Fruit fly (Drosophila melanogaster) whole organism, embryonic: ENCODE data around the gene Atat.

Experiments
- Ada2b ChIP-seq: fragments of 200-800 bp; sonication (Bioruptor generic); IDR thresholded peaks from 2 replicates; pipeline ENCODE4 v1.3.6; 2022; ENCODE audit warnings: missing biosample characterization, missing genetic modification characterization
- Bgb ChIP-seq: fragments of 200-800 bp; sonication (Bioruptor generic); IDR thresholded peaks from 2 replicates; pipeline ENCODE4 v1.3.6; 2022; ENCODE audit warnings: missing biosample characterization, missing genetic modification characterization; ENCODE audit not compliant: partially characterized antibody
- CG10209 ChIP-seq: fragments of 200-800 bp; sonication (Bioruptor generic); optimal IDR thresholded peaks from 3 replicates; lab custom pipeline; 2017; ENCODE audit warnings: missing biosample characterization, mild to moderate bottlenecking, missing genetic modification characterization, missing genetic modification reagents
- CG10654 ChIP-seq: fragments of 200-800 bp; sonication (Bioruptor generic); optimal IDR thresholded peaks from 2 replicates; lab custom pipeline; 2016; ENCODE audit warnings: missing biosample characterization, missing genetic modification characterization
- CG13624 ChIP-seq: fragments of 200-800 bp; sonication (Bioruptor generic); optimal IDR thresholded peaks from 2 replicates; lab custom pipeline; 2016; ENCODE audit warnings: missing biosample characterization, missing genetic modification characterization
- CG1647 ChIP-seq: fragments of 200-800 bp; sonication (Bioruptor generic); optimal IDR thresholded peaks from 3 replicates; lab custom pipeline; 2016; ENCODE audit warnings: missing biosample characterization, missing genetic modification characterization
- CG17912 ChIP-seq: fragments of 200-800 bp; sonication (Bioruptor generic); optimal IDR thresholded peaks from 2 replicates; lab custom pipeline; 2018; ENCODE audit warnings: missing biosample characterization, mild to moderate bottlenecking, missing genetic modification characterization
- CG18262 ChIP-seq: fragments of 200-800 bp; optimal IDR thresholded peaks from 3 replicates; lab custom pipeline; 2019; ENCODE audit warnings: missing biosample characterization, mild to moderate bottlenecking, missing genetic modification characterization, moderate library complexity
- CG31365 ChIP-seq: fragments of 200-800 bp; sonication (Bioruptor generic); optimal IDR thresholded peaks from 2 replicates; lab custom pipeline; 2018; ENCODE audit warnings: missing biosample characterization, mild to moderate bottlenecking, missing genetic modification characterization
- CG32532 ChIP-seq: fragments of 200-800 bp; sonication (Bioruptor generic); IDR thresholded peaks from 2 replicates; pipeline ENCODE4 v1.3.6; 2022; ENCODE audit warnings: missing biosample characterization, missing genetic modification characterization
- CG3281 ChIP-seq: fragments of 200-800 bp; sonication (Bioruptor generic); optimal IDR thresholded peaks from 3 replicates; lab custom pipeline; 2017; ENCODE audit warnings: missing biosample characterization, mild to moderate bottlenecking, missing genetic modification characterization
- CG33213 ChIP-seq: fragments of 200-800 bp; sonication (Bioruptor generic); optimal IDR thresholded peaks from 3 replicates; lab custom pipeline; 2016; ENCODE audit warnings: missing biosample characterization, missing genetic modification characterization
- CG5245 ChIP-seq: fragments of 200-800 bp; sonication (Bioruptor generic); optimal IDR thresholded peaks from 3 replicates; lab custom pipeline; 2016; ENCODE audit warnings: missing biosample characterization, missing genetic modification characterization
- CG6765 ChIP-seq: fragments of 200-800 bp; sonication (Bioruptor generic); optimal IDR thresholded peaks from 3 replicates; lab custom pipeline; 2017; ENCODE audit warnings: missing biosample characterization, mild to moderate bottlenecking, missing genetic modification characterization
- CG9932 ChIP-seq: fragments of 200-800 bp; sonication (Bioruptor generic); IDR thresholded peaks from 2 replicates; pipeline ENCODE4 v1.3.6; 2022; ENCODE audit warnings: missing biosample characterization, missing genetic modification characterization
- Elba2 ChIP-seq: fragments of 200-800 bp; sonication (Bioruptor generic); optimal IDR thresholded peaks from 3 replicates; lab custom pipeline; 2016; ENCODE audit warnings: missing biosample characterization, missing genetic modification characterization
- HLH4C ChIP-seq: fragments of 200-800 bp; sonication (Bioruptor generic); IDR thresholded peaks from 3 replicates; pipeline ENCODE4 v1.3.6; 2022; ENCODE audit warnings: missing biosample characterization, missing genetic modification characterization; ENCODE audit not compliant: partially characterized antibody
- HLH54F ChIP-seq: fragments of 200-800 bp; sonication (Bioruptor generic); optimal IDR thresholded peaks from 3 replicates; lab custom pipeline; 2016; ENCODE audit warnings: missing biosample characterization, missing genetic modification characterization
- Lpt ChIP-seq: fragments of >200 bp; optimal IDR thresholded peaks from 2 replicates; lab custom pipeline; 2018; ENCODE audit warnings: missing biosample characterization, missing genetic modification characterization
- Med ChIP-seq: fragments of 200-800 bp; sonication (Bioruptor generic); peaks from one replicate; lab custom pipeline; 2016; ENCODE audit warnings: missing biosample characterization, missing genetic modification characterization, mild to moderate bottlenecking, inconsistent platforms, moderate library complexity
- Meics ChIP-seq: fragments of 200-800 bp; sonication (Bioruptor generic); optimal IDR thresholded peaks from 2 replicates; lab custom pipeline; 2017; ENCODE audit warnings: missing biosample characterization, mild to moderate bottlenecking, missing genetic modification characterization
- NC2α ChIP-seq: fragments of 200-800 bp; sonication (Bioruptor generic); optimal IDR thresholded peaks from 2 replicates; lab custom pipeline; 2016; ENCODE audit warnings: missing biosample characterization, missing genetic modification characterization
- Nf-YA ChIP-seq: fragments of 200-800 bp; sonication (Bioruptor generic); IDR thresholded peaks from 2 replicates; pipeline ENCODE4 v1.3.6; 2022; ENCODE audit warnings: missing biosample characterization, missing genetic modification characterization
- Ravus ChIP-seq: fragments of 200-800 bp; sonication (Bioruptor generic); IDR thresholded peaks from 2 replicates; pipeline ENCODE4 v1.3.6; 2022; ENCODE audit warnings: missing biosample characterization, missing genetic modification characterization
- Six4 ChIP-seq: fragments of 200-800 bp; sonication (Bioruptor generic); optimal IDR thresholded peaks from 2 replicates; lab custom pipeline; 2016; ENCODE audit warnings: missing biosample characterization, missing genetic modification characterization
- Sry-β ChIP-seq: fragments of 200-800 bp; sonication (Bioruptor generic); optimal IDR thresholded peaks from 2 replicates; lab custom pipeline; 2018; ENCODE audit warnings: missing biosample characterization, mild to moderate bottlenecking, missing genetic modification characterization, moderate library complexity
- Ssrp ChIP-seq: fragments of 200-800 bp; sonication (Bioruptor generic); optimal IDR thresholded peaks from 2 replicates; lab custom pipeline; 2018; ENCODE audit warnings: missing biosample characterization, mild to moderate bottlenecking, missing genetic modification characterization, moderate library complexity
- Xbp1 ChIP-seq: fragments of 200-800 bp; sonication (Bioruptor generic); optimal IDR thresholded peaks from 3 replicates; lab custom pipeline; 2016; ENCODE audit warnings: missing biosample characterization, mild to moderate bottlenecking, missing genetic modification characterization
- amos ChIP-seq: fragments of 200-800 bp; sonication (Bioruptor generic); IDR thresholded peaks from 2 replicates; pipeline ENCODE4 v1.3.6; 2022; ENCODE audit warnings: missing biosample characterization, missing genetic modification characterization; ENCODE audit not compliant: partially characterized antibody
- bbx ChIP-seq: fragments of 200-800 bp; sonication (Bioruptor generic); IDR thresholded peaks from 2 replicates; pipeline ENCODE4 v1.3.6; 2022; ENCODE audit warnings: missing biosample characterization, missing genetic modification characterization; ENCODE audit not compliant: partially characterized antibody
- btn ChIP-seq: fragments of 200-800 bp; sonication (Bioruptor generic); optimal IDR thresholded peaks from 2 replicates; lab custom pipeline; 2016; ENCODE audit warnings: missing biosample characterization, missing genetic modification characterization
- da ChIP-seq: fragments of 200-800 bp; sonication (Bioruptor generic); optimal IDR thresholded peaks from 2 replicates; lab custom pipeline; 2016; ENCODE audit warnings: missing biosample characterization, missing genetic modification characterization
- disco-r ChIP-seq: fragments of 200-800 bp; sonication (Bioruptor generic); optimal IDR thresholded peaks from 2 replicates; lab custom pipeline; 2016; ENCODE audit warnings: missing biosample characterization, missing genetic modification characterization
- gce ChIP-seq: fragments of 200-800 bp; sonication (Bioruptor generic); IDR thresholded peaks from 3 replicates; pipeline ENCODE4 v1.3.6; 2022; ENCODE audit warnings: missing biosample characterization, missing genetic modification characterization
- gem ChIP-seq: fragments of 200-800 bp; sonication (Bioruptor generic); optimal IDR thresholded peaks from 2 replicates; lab custom pipeline; 2019; ENCODE audit warnings: missing biosample characterization, mild to moderate bottlenecking, missing genetic modification characterization, moderate library complexity
- gfzf ChIP-seq: fragments of 200-800 bp; sonication (Bioruptor generic); optimal IDR thresholded peaks from 2 replicates; lab custom pipeline; 2016; ENCODE audit warnings: missing biosample characterization, mild to moderate bottlenecking, missing genetic modification characterization, moderate library complexity
- her ChIP-seq: fragments of 200-800 bp; sonication (Bioruptor generic); optimal IDR thresholded peaks from 2 replicates; lab custom pipeline; 2016; ENCODE audit warnings: missing biosample characterization, missing genetic modification characterization
- ind ChIP-seq: fragments of 200-800 bp; sonication (Bioruptor generic); optimal IDR thresholded peaks from 3 replicates; lab custom pipeline; 2016; ENCODE audit warnings: missing biosample characterization, missing genetic modification characterization
- inv ChIP-seq: fragments of 200-800 bp; sonication (Bioruptor generic); IDR thresholded peaks from 2 replicates; pipeline ENCODE4 v1.3.6; 2022; ENCODE audit warnings: missing biosample characterization, missing genetic modification characterization; ENCODE audit not compliant: partially characterized antibody
- ken ChIP-seq: fragments of 200-800 bp; sonication (Bioruptor generic); IDR thresholded peaks from 3 replicates; pipeline ENCODE4 v1.3.6; 2022; ENCODE audit warnings: missing biosample characterization, missing genetic modification characterization
- luna ChIP-seq: fragments of 200-800 bp; sonication (Bioruptor generic); optimal IDR thresholded peaks from 2 replicates; lab custom pipeline; 2016; ENCODE audit warnings: missing biosample characterization, missing genetic modification characterization
- mam ChIP-seq: fragments of 200-800 bp; sonication (Bioruptor generic); optimal IDR thresholded peaks from 3 replicates; lab custom pipeline; 2016; ENCODE audit warnings: missing biosample characterization, missing genetic modification characterization
- mirr ChIP-seq: fragments of 200-800 bp; sonication (Bioruptor generic); optimal IDR thresholded peaks from 3 replicates; lab custom pipeline; 2018; ENCODE audit warnings: missing biosample characterization, mild to moderate bottlenecking, missing genetic modification characterization
- nmo ChIP-seq: fragments of 200-800 bp; sonication (Bioruptor generic); optimal IDR thresholded peaks from 2 replicates; lab custom pipeline; 2018; ENCODE audit warnings: missing biosample characterization, mild to moderate bottlenecking, missing genetic modification characterization, moderate library complexity
- peb ChIP-seq: fragments of 200-800 bp; sonication (Bioruptor generic); IDR thresholded peaks from 2 replicates; pipeline ENCODE4 v1.3.6; 2022; ENCODE audit warnings: missing biosample characterization, missing genetic modification characterization
- repo ChIP-seq: fragments of 200-800 bp; sonication (Bioruptor generic); optimal IDR thresholded peaks from 2 replicates; lab custom pipeline; 2016; ENCODE audit warnings: missing biosample characterization, missing genetic modification characterization
- schlank ChIP-seq: fragments of 200-800 bp; sonication (Bioruptor generic); optimal IDR thresholded peaks from 2 replicates; lab custom pipeline; 2018; ENCODE audit warnings: missing biosample characterization, mild to moderate bottlenecking, missing genetic modification characterization
- sens-2 ChIP-seq: fragments of 200-800 bp; sonication (Bioruptor generic); IDR thresholded peaks from 2 replicates; pipeline ENCODE4 v1.3.6; 2022; ENCODE audit warnings: missing biosample characterization, missing genetic modification characterization
- ssp ChIP-seq: fragments of 200-800 bp; sonication (Bioruptor generic); IDR thresholded peaks from 2 replicates; pipeline ENCODE4 v1.3.6; 2022; ENCODE audit warnings: missing biosample characterization, missing genetic modification characterization
- sug ChIP-seq: fragments of 200-800 bp; optimal IDR thresholded peaks from 2 replicates; lab custom pipeline; 2019; ENCODE audit warnings: missing biosample characterization, mild to moderate bottlenecking, missing genetic modification characterization, moderate library complexity
- tin ChIP-seq: fragments of 200-800 bp; sonication (Bioruptor generic); optimal IDR thresholded peaks from 3 replicates; lab custom pipeline; 2016; ENCODE audit warnings: missing biosample characterization, missing genetic modification characterization

Atat gene

DNA sequence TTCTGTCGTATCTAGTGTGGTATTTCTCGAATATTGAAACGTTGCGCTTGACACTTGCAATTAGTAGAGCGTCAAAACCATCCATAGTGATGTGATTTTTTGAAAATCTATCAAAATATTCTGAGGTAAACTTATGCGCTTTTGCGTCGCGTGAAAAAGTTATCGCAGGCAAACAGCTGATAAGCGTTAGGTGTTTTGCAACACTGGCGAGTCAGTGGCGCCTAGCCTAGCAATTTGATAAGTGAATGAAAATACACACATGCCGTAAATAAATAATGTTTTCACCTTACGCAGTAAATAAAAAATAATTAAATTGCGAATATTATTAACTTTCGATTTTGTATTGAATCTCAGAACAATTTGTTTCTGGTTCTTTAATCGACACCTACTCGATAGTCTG is 8.8 kb upstream of the Atat start, which contains the start of gene CG42526 (continued):
- peak; percentile 12 for TF ChIP-seq CG33213 (GFP tag; lab: Kevin White, UChicago)
- TF ChIP-seq CG3281 (GFP tag; lab: Kevin White, UChicago), result no peak
- TF ChIP-seq tin (GFP tag; lab: Kevin White, UChicago), result peak; percentile 7
- TF ChIP-seq mirr (GFP tag; lab: Kevin White, UChicago), result no peak
- no peak for TF ChIP-seq mam
- no peak for TF ChIP-seq Ravus (GFP tag; lab: Robert Waterston, UW)
- TF ChIP-seq Bgb, result peak; percentile 62; the same call in 1 of the 2 replicates
- TF ChIP-seq CG31365 (tag; lab: Kevin White, UChicago), result no peak
- no peak for TF ChIP-seq CG10654 (GFP tag; lab: Kevin White, UChicago)
- TF ChIP-seq Ada2b (GFP tag; lab: Robert Waterston, UW), result no peak
- peak; percentile 54 for TF ChIP-seq Xbp1 (GFP tag; lab: Kevin White, UChicago)
- no peak for TF ChIP-seq Sry-β (GFP tag; lab: Kevin White, UChicago)
- no peak for TF ChIP-seq btn (GFP tag; lab: Kevin White, UChicago)
- peak; percentile 7 for TF ChIP-seq CG1647 (GFP tag; lab: Kevin White, UChicago)
- TF ChIP-seq Lpt (GFP tag; lab: Kevin White, UChicago), result no peak
- TF ChIP-seq Elba2 (GFP tag; lab: Kevin White, UChicago), result no peak
- no peak for TF ChIP-seq gce
- TF ChIP-seq ind (GFP tag; lab: Kevin White, UChicago), result no peak
- TF ChIP-seq peb (GFP tag; lab: Robert Waterston, UW), result no peak
- TF ChIP-seq amos (GFP tag; lab: Robert Waterston, UW), result peak; percentile 44; the same call in 1 of the 2 replicates
- TF ChIP-seq inv (GFP tag; lab: Robert Waterston, UW), result peak; percentile 45; the same call in 1 of the 2 replicates
- peak; percentile 52 for TF ChIP-seq HLH54F (GFP tag; lab: Kevin White, UChicago)
- peak; percentile 44; the same call in 1 of the 2 replicates for TF ChIP-seq CG32532
- no peak for TF ChIP-seq NC2α (GFP tag; lab: Kevin White, UChicago)
- no peak for TF ChIP-seq Nf-YA (GFP tag; lab: Robert Waterston, UW)
- peak; percentile 76 for TF ChIP-seq CG9932 (GFP tag; lab: Robert Waterston, UW)
- TF ChIP-seq CG10209, result peak; percentile 39
- no peak for TF ChIP-seq sug
- peak; percentile 25; the same call in 1 of the 3 replicates for TF ChIP-seq HLH4C (GFP tag; lab: Robert Waterston, UW)
- TF ChIP-seq luna (GFP tag; lab: Kevin White, UChicago), result no peak
- TF ChIP-seq sens-2 (GFP tag; lab: Robert Waterston, UW), result 0 out of 2 replicates have a peak, but pooled peaks have one; percentile 38
- no peak for TF ChIP-seq Ssrp (tag; lab: Kevin White, UChicago)
- TF ChIP-seq schlank (tag; lab: Kevin White, UChicago), result no peak
- TF ChIP-seq ssp, result no peak
- peak; percentile 52 for TF ChIP-seq gem
- no peak for TF ChIP-seq disco-r (GFP tag; lab: Kevin White, UChicago)
- TF ChIP-seq gfzf (GFP tag; lab: Kevin White, UChicago), result peak; percentile 44
- TF ChIP-seq da (GFP tag; lab: Kevin White, UChicago), result no peak
- no peak for TF ChIP-seq repo (GFP tag; lab: Kevin White, UChicago)
- no peak for TF ChIP-seq CG6765 (GFP tag; lab: Kevin White, UChicago)
- peak; percentile 53; the same call in 1 of the 2 replicates for TF ChIP-seq bbx (GFP tag; lab: Robert Waterston, UW)
- TF ChIP-seq Med (GFP tag; lab: Kevin White, UChicago), result peak; percentile 96
- no peak for TF ChIP-seq Meics (GFP tag; lab: Kevin White, UChicago)
- TF ChIP-seq CG18262 (tag; lab: Kevin White, UChicago), result no peak
- TF ChIP-seq CG17912 (GFP tag; lab: Kevin White, UChicago), result no peak
- no peak for TF ChIP-seq Six4 (GFP tag; lab: Kevin White, UChicago)
- TF ChIP-seq ken (GFP tag; lab: Robert Waterston, UW), result peak; percentile 54; the same call in 2 of the 3 replicates
- TF ChIP-seq nmo (GFP tag; lab: Kevin White, UChicago), result peak; percentile 34
- TF ChIP-seq CG5245 (GFP tag; lab: Kevin White, UChicago), result no peak
- TF ChIP-seq her (GFP tag; lab: Kevin White, UChicago), result peak; percentile 45
- peak; percentile 71 for TF ChIP-seq CG13624 (GFP tag; lab: Kevin White, UChicago)
